Fruit fly (Drosophila melanogaster) Kc167 (cell line): ENCODE measurements around the gene Wdr62.

ENCODE experiments used
- Myc ChIP-seq: fragments of >200 bp; optimal IDR thresholded peaks from 2 replicates; lab custom pipeline; 2017; ENCODE audit warnings: missing external identifiers
- Sin3A ChIP-seq: fragments of >200 bp; optimal IDR thresholded peaks from 2 replicates; lab custom pipeline; 2018; ENCODE audit warnings: missing external identifiers
- insv ChIP-seq: fragments of >200 bp; optimal IDR thresholded peaks from 3 replicates; lab custom pipeline; 2018; ENCODE audit warnings: missing external identifiers
- psq ChIP-seq: fragments of >200 bp; optimal IDR thresholded peaks from 2 replicates; lab custom pipeline; 2017; ENCODE audit warnings: missing external identifiers

DNA sequence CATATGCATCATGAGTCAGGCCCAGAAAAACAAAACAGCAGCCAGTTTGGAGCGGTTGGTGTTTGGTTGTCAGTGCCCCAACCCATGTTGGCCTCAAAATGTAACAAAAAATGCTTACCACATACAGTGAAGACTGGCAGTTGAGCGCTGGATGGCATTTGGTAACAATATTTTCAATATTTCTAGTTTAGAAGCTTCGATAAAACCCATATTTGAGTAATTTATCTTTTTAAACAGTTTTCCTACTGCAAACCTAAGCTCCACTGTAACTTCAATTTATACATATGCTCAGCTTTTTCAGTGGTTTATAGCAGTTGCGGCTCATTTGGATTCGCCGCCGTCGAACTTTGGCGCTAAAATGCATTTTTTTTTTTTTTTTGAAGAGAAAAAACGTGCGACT is 32.0 kb downstream of the Wdr62 start:
- TF ChIP-seq Sin3A (lab: Kevin White, UChicago): no peak
- no peak for TF ChIP-seq Myc (lab: Kevin White, UChicago)
- TF ChIP-seq psq: no peak
- no peak for TF ChIP-seq insv (lab: Kevin White, UChicago)
